Fruit fly (Drosophila melanogaster): Measurements from ENCODE around the gene Vps45.

Vps45 gene

dm6 chr3R:9550265-9551012 is 13.3 kb upstream of the Vps45 start (continued):
- TF ChIP-seq ssp (GFP tag; IDR thresholded peaks at IDR 0.05), result no peak
- peak; percentile 34 to 39 for TF ChIP-seq Eip74EF (GFP tag; optimal IDR thresholded peaks at IDR 0.05)
- peak; percentile 62 for TF ChIP-seq nom (GFP tag; optimal IDR thresholded peaks at IDR 0.05)
- TF ChIP-seq CG2875 (GFP tag; optimal IDR thresholded peaks at IDR 0.05), result peak; percentile 12
- TF ChIP-seq Blimp-1 (GFP tag; optimal IDR thresholded peaks at IDR 0.05), result peak; percentile 8
- peak; percentile 19 for TF ChIP-seq CG6683 (GFP tag; optimal IDR thresholded peaks at IDR 0.05)
- peak; percentile 26 for TF ChIP-seq CG6254 (GFP tag; optimal IDR thresholded peaks at IDR 0.05)
- no peak for TF ChIP-seq Doc3 (GFP tag; IDR thresholded peaks at IDR 0.05; ENCODE audit: partially characterized antibody)
- peak; percentile 14 for TF ChIP-seq CG14710 (tag; optimal IDR thresholded peaks at IDR 0.05)
- no peak for TF ChIP-seq E2f1 (GFP tag; IDR thresholded peaks at IDR 0.05)
- TF ChIP-seq CG17568 (GFP tag; optimal IDR thresholded peaks at IDR 0.05), result peak; percentile 22
- TF ChIP-seq Neu2 (GFP tag; optimal IDR thresholded peaks at IDR 0.05; ENCODE audit: borderline replicate concordance), result no peak
- no peak for TF ChIP-seq Kr (GFP tag; optimal IDR thresholded peaks at IDR 0.05)
- TF ChIP-seq CG3995 (GFP tag; optimal IDR thresholded peaks at IDR 0.05), result no peak
- no peak for TF ChIP-seq slou (GFP tag; optimal IDR thresholded peaks at IDR 0.05)
- TF ChIP-seq CG7987 (GFP tag; optimal IDR thresholded peaks at IDR 0.05), result peak; percentile 21
- TF ChIP-seq Hr78 (GFP tag; optimal IDR thresholded peaks at IDR 0.05), result peak in 1 of 2 experiments; percentile 80
- TF ChIP-seq corto (GFP tag; optimal IDR thresholded peaks at IDR 0.05), result peak; percentile 42
- TF ChIP-seq CG11723 (GFP tag; optimal IDR thresholded peaks at IDR 0.05), result no peak
- no peak for TF ChIP-seq NC2β (GFP tag; optimal IDR thresholded peaks at IDR 0.05)
- TF ChIP-seq CG15601 (tag; optimal IDR thresholded peaks at IDR 0.05), result peak; percentile 52
- no peak for TF ChIP-seq HmgZ (tag; optimal IDR thresholded peaks at IDR 0.05)
- TF ChIP-seq cad (GFP tag; optimal IDR thresholded peaks at IDR 0.05), result peak; percentile 24
- no peak for TF ChIP-seq Dll (GFP tag; IDR thresholded peaks at IDR 0.05; ENCODE audit: partially characterized antibody)
- TF ChIP-seq Tbp (GFP tag; optimal IDR thresholded peaks at IDR 0.05), result peak; percentile 44
- peak; percentile 12 for TF ChIP-seq CG9437 (GFP tag; optimal IDR thresholded peaks at IDR 0.05)
- TF ChIP-seq row (GFP tag; IDR thresholded peaks at IDR 0.05), result no peak
- peak; percentile 63 for TF ChIP-seq D19A (tag; optimal IDR thresholded peaks at IDR 0.05)
- no peak for TF ChIP-seq CG11504 (tag; optimal IDR thresholded peaks at IDR 0.05)
- TF ChIP-seq slp2 (GFP tag; optimal IDR thresholded peaks at IDR 0.05), result no peak
- peak; percentile 96 for TF ChIP-seq yki (optimal IDR thresholded peaks at IDR 0.05)
- no peak for TF ChIP-seq kni (GFP tag; optimal IDR thresholded peaks at IDR 0.05)
- no peak for TF ChIP-seq CG8290 (GFP tag; optimal IDR thresholded peaks at IDR 0.05)
- TF ChIP-seq CG8290 (tag; optimal IDR thresholded peaks at IDR 0.05), result peak in 1 of 2 experiments; percentile 12
- peak; percentile 66 for TF ChIP-seq Med (GFP tag)
- no peak for TF ChIP-seq CG2129 (GFP tag; IDR thresholded peaks at IDR 0.05; ENCODE audit: partially characterized antibody)
- peak in 1 of 2 experiments; percentile 63 for TF ChIP-seq Pdp1 (GFP tag; optimal IDR thresholded peaks at IDR 0.05)
- TF ChIP-seq nerfin-1 (tag; optimal IDR thresholded peaks at IDR 0.05), result peak; percentile 25
- peak; percentile 62 for TF ChIP-seq Asciz (GFP tag; optimal IDR thresholded peaks at IDR 0.05)
- peak; percentile 4 for TF ChIP-seq onecut (GFP tag; IDR thresholded peaks at IDR 0.05)
- TF ChIP-seq org-1 (GFP tag; optimal IDR thresholded peaks at IDR 0.05), result no peak
- TF ChIP-seq oc (tag; optimal IDR thresholded peaks at IDR 0.05), result peak; percentile 50
- TF ChIP-seq Camta (GFP tag; optimal IDR thresholded peaks at IDR 0.05), result no peak
- TF ChIP-seq gcm (GFP tag; optimal IDR thresholded peaks at IDR 0.05), result no peak
- peak; percentile 7 for TF ChIP-seq trem (tag; optimal IDR thresholded peaks at IDR 0.05)
- peak; percentile 13 for TF ChIP-seq CG2678 (tag; optimal IDR thresholded peaks at IDR 0.05)
- TF ChIP-seq CG15696 (tag; optimal IDR thresholded peaks at IDR 0.05), result peak; percentile 22

Data from whole organism, embryonic.